Fruit fly (Drosophila melanogaster) whole organism, adult: Measurements from ENCODE around the gene CG31104.

Experiments
- CG33017 ChIP-seq: fragments of 200-800 bp; sonication (Bioruptor generic); optimal IDR thresholded peaks from 2 replicates; lab custom pipeline; 2018; ENCODE audit warnings: missing biosample characterization, mild to moderate bottlenecking, missing genetic modification characterization, moderate library complexity
- CG5204 ChIP-seq: fragments of 200-800 bp; sonication (Bioruptor generic); optimal IDR thresholded peaks from 2 replicates; lab custom pipeline; 2016; ENCODE audit warnings: missing biosample characterization, missing genetic modification characterization
- Crg-1 ChIP-seq: fragments of 200-800 bp; sonication (Bioruptor generic); optimal IDR thresholded peaks from 2 replicates; lab custom pipeline; 2016; ENCODE audit warnings: missing biosample characterization, missing genetic modification characterization
- Hr96 ChIP-seq: fragments of 200-800 bp; sonication (Bioruptor generic); optimal IDR thresholded peaks from 2 replicates; lab custom pipeline; 2016; ENCODE audit warnings: missing biosample characterization, missing genetic modification characterization
- cic ChIP-seq: fragments of 200-800 bp; sonication (Bioruptor generic); optimal IDR thresholded peaks from 2 replicates; lab custom pipeline; 2017; ENCODE audit warnings: missing biosample characterization, mild to moderate bottlenecking, missing genetic modification characterization, moderate library complexity

dm6 chr3R:25237314-25237713 lies 48.0 kb upstream of the CG31104 start, which contains the start of gene Jhbp7:
- TF ChIP-seq CG5204 (GFP tag; lab: Kevin White, UChicago) (no peak), Crg-1 (GFP tag; lab: Kevin White, UChicago) (no peak), CG33017 (tag; lab: Kevin White, UChicago) (no peak), cic (GFP tag; lab: Kevin White, UChicago) (no peak), Hr96 (no peak)
